Comparison of ENCODE assay signal across 1 fruit fly cellular context in genomic region chr3R:14458448-14458847, dm6.
TF ChIP-seq lines count a peak whose summit lies in the region.

No protein-coding gene starts in this region.

TF ChIP-seq in whole organism, embryonic, 481 proteins besides CTCF, POLR2A, EP300 and RAD21 (continued from another document):
- TF ChIP-seq Dll (GFP tag; IDR thresholded peaks at IDR 0.05; lab: Robert Waterston, UW; ENCODE audit: partially characterized antibody) (no peak), CG17359 (tag; optimal IDR thresholded peaks at IDR 0.05; lab: Kevin White, UChicago) (peak; percentile 3), bigmax (GFP tag; optimal IDR thresholded peaks at IDR 0.05; lab: Kevin White, UChicago) (no peak), CG2712 (tag; optimal IDR thresholded peaks at IDR 0.05; lab: Kevin White, UChicago) (peak; percentile 24), CG2889 (GFP tag; IDR thresholded peaks at IDR 0.05; lab: Robert Waterston, UW) (no peak), CG31441 (GFP tag; IDR thresholded peaks at IDR 0.05; lab: Robert Waterston, UW) (0 out of 2 replicates have a peak, but pooled peaks have one; percentile 17), nmo (GFP tag; optimal IDR thresholded peaks at IDR 0.05; lab: Kevin White, UChicago) (no peak), Dip2 (GFP tag; IDR thresholded peaks at IDR 0.05; lab: Robert Waterston, UW) (no peak), Ptx1 (GFP tag; IDR thresholded peaks at IDR 0.05; lab: Robert Waterston, UW) (no peak), sens (GFP tag; lab: Kevin White, UChicago) (peak; percentile 55)
